Worm (Caenorhabditis elegans) whole organism, midembryonic: ENCODE data around the gene M117.3.

Source experiments
- T22C8.4 ChIP-seq: fragments of 200-800 bp; sonication (Bioruptor generic); IDR thresholded peaks from 2 replicates; pipeline ENCODE4 v1.3.6; 2022; ENCODE audit warnings: missing genetic modification characterization, missing compliant biosample characterization
- klf-2 ChIP-seq: fragments of 200-800 bp; sonication (Bioruptor generic); conservative IDR thresholded peaks from 2 replicates; pipeline ENCODE4 v1.3.6; 2022; ENCODE audit warnings: missing genetic modification reagents, missing genetic modification characterization, missing compliant biosample characterization
- tab-1 ChIP-seq: fragments of 200-800 bp; sonication (Bioruptor generic); IDR thresholded peaks from 2 replicates; pipeline ENCODE4 v1.3.6; 2022; ENCODE audit warnings: missing genetic modification characterization, missing compliant biosample characterization
- ztf-29 ChIP-seq: fragments of 200-800 bp; sonication (Bioruptor generic); IDR thresholded peaks from 2 replicates; pipeline ENCODE4 v1.3.6; 2022; ENCODE audit warnings: missing genetic modification reagents, missing genetic modification characterization, missing compliant biosample characterization

ce11 chrIV:11821591-11822361 lies at the start of gene M117.3, which contains the start of gene par-5:
- no peak for TF ChIP-seq tab-1 (GFP tag; lab: Robert Waterston, UW)
- TF ChIP-seq klf-2: no peak
- TF ChIP-seq T22C8.4 (GFP tag; lab: Robert Waterston, UW): peak; percentile 73
- no peak for TF ChIP-seq ztf-29 (GFP tag; lab: Robert Waterston, UW)
